Fruit fly (Drosophila melanogaster) whole organism, embryonic: Measurements from ENCODE around the gene CG6055.

Experiments
- Aef1 ChIP-seq: fragments of 200-800 bp; sonication (Bioruptor generic); IDR thresholded peaks from 3 replicates; pipeline ENCODE4 v1.3.6; 2022; ENCODE audit warnings: missing biosample characterization, missing genetic modification characterization
- Antp ChIP-seq: fragments of 200-800 bp; sonication (Bioruptor generic); optimal IDR thresholded peaks from 3 replicates; lab custom pipeline; 2016; ENCODE audit warnings: missing biosample characterization, missing genetic modification characterization
- CG10979 ChIP-seq: fragments of 200-800 bp; sonication (Bioruptor generic); optimal IDR thresholded peaks from 2 replicates; lab custom pipeline; 2018; ENCODE audit warnings: missing biosample characterization, mild to moderate bottlenecking, missing genetic modification characterization, moderate library complexity
- CG11456 ChIP-seq: fragments of 200-800 bp; sonication (Bioruptor generic); IDR thresholded peaks from 3 replicates; pipeline ENCODE4 v1.3.6; 2022; ENCODE audit warnings: missing biosample characterization, missing genetic modification characterization
- CG12744 ChIP-seq: fragments of 200-800 bp; sonication (Bioruptor generic); optimal IDR thresholded peaks from 2 replicates; lab custom pipeline; 2016; ENCODE audit warnings: missing biosample characterization, missing genetic modification characterization
- CG14710 ChIP-seq: fragments of 200-800 bp; sonication (Bioruptor generic); optimal IDR thresholded peaks from 3 replicates; lab custom pipeline; 2019; ENCODE audit warnings: missing biosample characterization, mild to moderate bottlenecking, missing genetic modification characterization, moderate library complexity
- CG18476 ChIP-seq: fragments of 200-800 bp; sonication (Bioruptor generic); optimal IDR thresholded peaks from 2 replicates; lab custom pipeline; 2016; ENCODE audit warnings: missing biosample characterization, mild to moderate bottlenecking, missing genetic modification characterization
- CG2712 ChIP-seq: fragments of 200-800 bp; optimal IDR thresholded peaks from 3 replicates; lab custom pipeline; 2019; ENCODE audit warnings: missing biosample characterization, mild to moderate bottlenecking, missing genetic modification characterization, moderate library complexity
- CG3995 ChIP-seq: fragments of 200-800 bp; sonication (Bioruptor generic); optimal IDR thresholded peaks from 3 replicates; lab custom pipeline; 2016; ENCODE audit warnings: missing biosample characterization, missing genetic modification characterization
- CG4854 ChIP-seq: fragments of 200-800 bp; sonication (Bioruptor generic); optimal IDR thresholded peaks from 2 replicates; lab custom pipeline; 2016; ENCODE audit warnings: missing biosample characterization, missing genetic modification characterization, inconsistent platforms
- CG6654 ChIP-seq: fragments of 200-800 bp; sonication (Bioruptor generic); optimal IDR thresholded peaks from 2 replicates; lab custom pipeline; 2017; ENCODE audit warnings: missing biosample characterization, mild to moderate bottlenecking, missing genetic modification characterization
- CG7357 ChIP-seq: fragments of 200-800 bp; sonication (Bioruptor generic); IDR thresholded peaks from 3 replicates; pipeline ENCODE4 v1.3.6; 2022; ENCODE audit warnings: missing biosample characterization, missing genetic modification characterization
- CG7745 ChIP-seq: fragments of 200-800 bp; sonication (Bioruptor generic); optimal IDR thresholded peaks from 2 replicates; lab custom pipeline; 2018; ENCODE audit warnings: missing biosample characterization, mild to moderate bottlenecking, missing genetic modification characterization, moderate library complexity
- CG8765 ChIP-seq: fragments of 200-800 bp; sonication (Bioruptor generic); IDR thresholded peaks from 2 replicates; pipeline ENCODE4 v1.3.6; 2022; ENCODE audit warnings: missing biosample characterization, missing genetic modification characterization
- CG9437 ChIP-seq: fragments of 200-800 bp; sonication (Bioruptor generic); optimal IDR thresholded peaks from 2 replicates; lab custom pipeline; 2018; ENCODE audit warnings: missing biosample characterization, mild to moderate bottlenecking, missing genetic modification characterization
- CG9609 ChIP-seq: fragments of 200-800 bp; sonication (Bioruptor generic); optimal IDR thresholded peaks from 3 replicates; lab custom pipeline; 2016; ENCODE audit warnings: missing biosample characterization, missing genetic modification characterization
- CHES-1-like ChIP-seq: fragments of 200-800 bp; sonication (Bioruptor generic); optimal IDR thresholded peaks from 2 replicates; lab custom pipeline; 2016; ENCODE audit warnings: missing biosample characterization, missing genetic modification characterization
- D19A ChIP-seq: fragments of 200-800 bp; optimal IDR thresholded peaks from 3 replicates; lab custom pipeline; 2019; ENCODE audit warnings: missing biosample characterization, mild to moderate bottlenecking, missing genetic modification characterization, moderate library complexity
- Dip3 ChIP-seq: fragments of 200-800 bp; sonication (Bioruptor generic); optimal IDR thresholded peaks from 3 replicates; lab custom pipeline; 2016; ENCODE audit warnings: missing biosample characterization, missing genetic modification characterization
- Dll ChIP-seq: fragments of 200-800 bp; sonication (Bioruptor generic); IDR thresholded peaks from 4 replicates; pipeline ENCODE4 v1.3.6; 2022; ENCODE audit warnings: missing biosample characterization, missing genetic modification characterization; ENCODE audit not compliant: partially characterized antibody
- Eip74EF ChIP-seq, 2 experiments: fragments of 200-800 bp in 1 of 2; fragments of >200 bp in 1 of 2; sonication (Bioruptor generic) in 1 of 2; optimal IDR thresholded peaks; 2 replicates each; lab custom pipeline; 2017 to 2019; ENCODE audit warnings: missing biosample characterization in 2 of 2, missing genetic modification characterization in 2 of 2, mild to moderate bottlenecking in 1 of 2, moderate library complexity in 1 of 2
- H2.0 ChIP-seq: fragments of 200-800 bp; sonication (Bioruptor generic); IDR thresholded peaks from 2 replicates; pipeline ENCODE4 v1.3.6; 2022; ENCODE audit warnings: missing biosample characterization, missing genetic modification characterization
- Hmr ChIP-seq: fragments of 200-800 bp; sonication (Bioruptor generic); optimal IDR thresholded peaks from 3 replicates; lab custom pipeline; 2017; ENCODE audit warnings: mild to moderate bottlenecking, missing biosample characterization, missing genetic modification reagents, missing genetic modification characterization
- Mes4 ChIP-seq: fragments of 200-800 bp; sonication (Bioruptor generic); optimal IDR thresholded peaks from 2 replicates; lab custom pipeline; 2016; ENCODE audit warnings: missing biosample characterization, missing genetic modification characterization
- Neu2 ChIP-seq: fragments of 200-800 bp; sonication (Bioruptor generic); optimal IDR thresholded peaks from 3 replicates; lab custom pipeline; 2016; ENCODE audit warnings: missing biosample characterization, missing genetic modification characterization, borderline replicate concordance
- Sry-δ ChIP-seq: fragments of 200-800 bp; sonication (Bioruptor generic); optimal IDR thresholded peaks from 2 replicates; lab custom pipeline; 2016; ENCODE audit warnings: missing biosample characterization, missing genetic modification characterization
- chif ChIP-seq, 2 experiments: fragments of 200-800 bp; sonication (Bioruptor generic); optimal IDR thresholded peaks; 3 replicates each; lab custom pipeline; 2016; ENCODE audit warnings: missing biosample characterization in 2 of 2, missing genetic modification characterization in 2 of 2
- crol ChIP-seq: fragments of 200-800 bp; sonication (Bioruptor generic); IDR thresholded peaks from 2 replicates; pipeline ENCODE4 v1.3.6; 2022; ENCODE audit warnings: missing biosample characterization, missing genetic modification characterization
- da ChIP-seq: fragments of 200-800 bp; sonication (Bioruptor generic); optimal IDR thresholded peaks from 2 replicates; lab custom pipeline; 2016; ENCODE audit warnings: missing biosample characterization, missing genetic modification characterization
- dmrt99B ChIP-seq: fragments of 200-800 bp; sonication (Bioruptor generic); optimal IDR thresholded peaks from 2 replicates; lab custom pipeline; 2018; ENCODE audit warnings: missing biosample characterization, mild to moderate bottlenecking, missing genetic modification characterization, moderate library complexity
- en ChIP-seq: fragments of 200-800 bp; sonication (Bioruptor generic); optimal IDR thresholded peaks from 2 replicates; lab custom pipeline; 2016; ENCODE audit warnings: missing biosample characterization, missing genetic modification characterization
- eve ChIP-seq, 2 experiments: fragments of >200 bp; optimal IDR thresholded peaks; 2 replicates each; lab custom pipeline; 2017; ENCODE audit warnings: missing biosample characterization in 2 of 2, missing genetic modification characterization in 2 of 2
- gfzf ChIP-seq: fragments of 200-800 bp; sonication (Bioruptor generic); optimal IDR thresholded peaks from 2 replicates; lab custom pipeline; 2016; ENCODE audit warnings: missing biosample characterization, mild to moderate bottlenecking, missing genetic modification characterization, moderate library complexity
- gsb ChIP-seq: fragments of 200-800 bp; sonication (Bioruptor generic); IDR thresholded peaks from 2 replicates; pipeline ENCODE4 v1.3.6; 2022; ENCODE audit warnings: missing biosample characterization, missing genetic modification characterization
- ham ChIP-seq: fragments of 200-800 bp; sonication (Bioruptor generic); IDR thresholded peaks from 2 replicates; pipeline ENCODE4 v1.3.6; 2022; ENCODE audit warnings: missing biosample characterization, missing genetic modification characterization
- hth ChIP-seq: fragments of >200 bp; optimal IDR thresholded peaks from 2 replicates; lab custom pipeline; 2017; ENCODE audit warnings: inconsistent platforms
- jumu ChIP-seq: fragments of 200-800 bp; sonication (Bioruptor generic); optimal IDR thresholded peaks from 3 replicates; lab custom pipeline; 2016; ENCODE audit warnings: missing biosample characterization, missing genetic modification characterization
- lmd ChIP-seq: fragments of 200-800 bp; sonication (Bioruptor generic); IDR thresholded peaks from 2 replicates; pipeline ENCODE4 v1.3.6; 2022; ENCODE audit warnings: missing biosample characterization, missing genetic modification characterization
- lola ChIP-seq, 3 experiments: fragments of >200 bp in 2 of 3; fragments of 200-800 bp in 1 of 3; sonication (Bioruptor generic) in 1 of 3; optimal IDR thresholded peaks; 2 replicates each; lab custom pipeline; 2017 to 2019; ENCODE audit warnings: missing biosample characterization in 3 of 3, missing genetic modification characterization in 3 of 3, mild to moderate bottlenecking in 1 of 3, moderate library complexity in 1 of 3
- luna ChIP-seq: fragments of 200-800 bp; sonication (Bioruptor generic); optimal IDR thresholded peaks from 2 replicates; lab custom pipeline; 2016; ENCODE audit warnings: missing biosample characterization, missing genetic modification characterization
- onecut ChIP-seq: fragments of 200-800 bp; sonication (Bioruptor generic); IDR thresholded peaks from 2 replicates; pipeline ENCODE4 v1.3.6; 2022; ENCODE audit warnings: missing biosample characterization, missing genetic modification characterization
- org-1 ChIP-seq: fragments of 200-800 bp; sonication (Bioruptor generic); optimal IDR thresholded peaks from 2 replicates; lab custom pipeline; 2017; ENCODE audit warnings: missing biosample characterization, missing genetic modification characterization
- run ChIP-seq: fragments of 200-800 bp; sonication (Bioruptor generic); optimal IDR thresholded peaks from 3 replicates; lab custom pipeline; 2018; ENCODE audit warnings: missing biosample characterization, mild to moderate bottlenecking, missing genetic modification characterization
- schlank ChIP-seq: fragments of 200-800 bp; sonication (Bioruptor generic); optimal IDR thresholded peaks from 2 replicates; lab custom pipeline; 2018; ENCODE audit warnings: missing biosample characterization, mild to moderate bottlenecking, missing genetic modification characterization
- slp2 ChIP-seq: fragments of 200-800 bp; sonication (Bioruptor generic); optimal IDR thresholded peaks from 2 replicates; lab custom pipeline; 2016; ENCODE audit warnings: missing biosample characterization, missing genetic modification characterization
- stwl ChIP-seq: fragments of 200-800 bp; sonication (Bioruptor generic); optimal IDR thresholded peaks from 3 replicates; lab custom pipeline; 2018; ENCODE audit warnings: missing biosample characterization, mild to moderate bottlenecking, missing genetic modification characterization, moderate library complexity
- tgo ChIP-seq: fragments of 200-800 bp; sonication (Bioruptor generic); IDR thresholded peaks from 3 replicates; pipeline ENCODE4 v1.3.6; 2022; ENCODE audit warnings: missing biosample characterization, missing genetic modification characterization
- wek ChIP-seq: fragments of 200-800 bp; sonication (Bioruptor generic); optimal IDR thresholded peaks from 3 replicates; lab custom pipeline; 2018; ENCODE audit warnings: missing biosample characterization, mild to moderate bottlenecking, missing genetic modification characterization, moderate library complexity
- zfh1 ChIP-seq: fragments of 200-800 bp; sonication (Bioruptor generic); IDR thresholded peaks from 3 replicates; pipeline ENCODE4 v1.3.6; 2022; ENCODE audit warnings: missing biosample characterization, missing genetic modification characterization

CG6055 gene

DNA sequence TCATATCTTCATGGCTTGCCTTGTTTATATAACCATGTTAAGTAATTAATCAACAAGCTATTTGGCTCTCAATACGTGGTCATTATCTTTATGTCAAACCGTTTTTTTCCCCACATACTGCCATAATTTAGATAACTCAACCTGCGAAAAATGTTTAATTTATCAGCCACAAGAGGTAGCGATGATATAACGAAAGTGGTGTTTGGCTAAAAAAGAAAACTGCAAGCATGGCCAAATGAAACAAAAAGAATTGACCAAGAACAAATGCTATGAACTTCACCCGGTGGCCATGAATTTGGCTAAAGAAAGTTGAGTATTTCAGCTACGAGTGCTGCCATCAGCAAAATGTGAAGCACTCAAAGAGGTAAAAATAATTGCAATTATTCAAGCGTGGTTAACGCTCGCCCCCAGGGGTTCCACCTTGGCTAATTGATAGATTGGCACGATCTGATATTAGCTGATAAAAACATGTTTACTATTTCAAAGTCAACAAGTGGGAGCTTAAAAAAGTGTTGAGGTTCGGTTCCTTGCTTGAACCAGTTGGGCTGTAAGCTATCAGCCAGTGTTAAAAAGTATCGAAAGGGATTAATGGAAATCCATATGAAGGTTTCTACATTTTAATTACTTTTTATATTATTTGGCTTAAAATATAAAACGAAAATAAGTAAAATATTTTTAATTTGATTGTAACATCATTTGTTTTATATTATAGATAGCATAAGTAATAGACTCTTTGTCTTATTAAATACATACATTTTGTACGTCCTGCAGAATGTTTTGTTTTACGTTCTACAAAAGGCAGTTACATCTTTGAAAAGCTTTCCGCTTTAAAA is 29.6 kb upstream of the CG6055 start (continued):
- TF ChIP-seq crol (GFP tag; lab: Robert Waterston, UW) (no peak), zfh1 (GFP tag; lab: Robert Waterston, UW) (peak; percentile 78), CG9437 (GFP tag; lab: Kevin White, UChicago) (no peak), org-1 (peak; percentile 46), jumu (GFP tag; lab: Kevin White, UChicago) (peak; percentile 27), CG14710 (tag; lab: Kevin White, UChicago) (peak; percentile 19), hth (no peak), gfzf (GFP tag; lab: Kevin White, UChicago) (peak; percentile 4), D19A (tag; lab: Kevin White, UChicago) (no peak), CG7745 (tag; lab: Kevin White, UChicago) (no peak), wek (GFP tag; lab: Kevin White, UChicago) (peak; percentile 85), Antp (GFP tag; lab: Kevin White, UChicago) (peak; percentile 56), tgo (GFP tag; lab: Robert Waterston, UW) (peak; percentile 62; the same call in 2 of the 3 replicates), CG8765 (no peak), slp2 (GFP tag; lab: Kevin White, UChicago) (peak; percentile 54), Dip3 (peak; percentile 39), CG3995 (no peak), CG12744 (GFP tag; lab: Kevin White, UChicago) (peak; percentile 71), Eip74EF (GFP tag; optimal IDR thresholded peaks at IDR 0.05; lab: Kevin White, UChicago) (peak in 1 of 2 experiments; percentile 17), luna (GFP tag; lab: Kevin White, UChicago) (peak; percentile 34), stwl (no peak), lola (GFP tag; optimal IDR thresholded peaks at IDR 0.05; lab: Kevin White, UChicago) (no peak), en (peak; percentile 11), CG4854 (GFP tag; lab: Kevin White, UChicago) (peak; percentile 81), H2.0 (peak; percentile 62), eve (GFP tag; optimal IDR thresholded peaks at IDR 0.05; lab: Kevin White, UChicago) (no peak), CG2712 (tag; lab: Kevin White, UChicago) (no peak), Sry-δ (GFP tag; lab: Kevin White, UChicago) (peak; percentile 43), CG11456 (peak; percentile 88), dmrt99B (tag; lab: Kevin White, UChicago) (peak; percentile 59), run (tag; lab: Kevin White, UChicago) (peak; percentile 16), CG10979 (no peak), onecut (peak; percentile 55), Aef1 (no peak; the same call in 2 of the 3 replicates), CG9609 (GFP tag; lab: Kevin White, UChicago) (peak; percentile 49), da (peak; percentile 4), Mes4 (GFP tag; lab: Kevin White, UChicago) (peak; percentile 52), CG18476 (GFP tag; lab: Kevin White, UChicago) (peak; percentile 30), Neu2 (no peak), CHES-1-like (GFP tag; lab: Kevin White, UChicago) (peak; percentile 82), CG7357 (GFP tag; lab: Robert Waterston, UW) (no peak; the same call in 2 of the 3 replicates), ham (GFP tag; lab: Robert Waterston, UW) (peak; percentile 19; the same call in 1 of the 2 replicates), chif (GFP tag; optimal IDR thresholded peaks at IDR 0.05; lab: Kevin White, UChicago) (peak; percentile 32 to 66), Dll (GFP tag; lab: Robert Waterston, UW) (no peak), CG6654 (GFP tag; lab: Kevin White, UChicago) (no peak), lmd (GFP tag; lab: Robert Waterston, UW) (peak; percentile 22; the same call in 1 of the 2 replicates), Hmr (GFP tag; lab: Kevin White, UChicago) (peak; percentile 89), schlank (peak; percentile 86), gsb (peak; percentile 76)
